Fruit fly (Drosophila melanogaster): ENCODE data around the gene CG4619.

CG4619 gene

dm6 chr2L:9921401-9921800 lies 17.3 kb upstream of the CG4619 start, which contains the start of gene CG4592 (continued):
- no peak for TF ChIP-seq gcm (GFP tag; optimal IDR thresholded peaks at IDR 0.05)
- TF ChIP-seq Camta (GFP tag; optimal IDR thresholded peaks at IDR 0.05), result peak; percentile 37
- peak; percentile 39 for TF ChIP-seq CG18476 (GFP tag; optimal IDR thresholded peaks at IDR 0.05)
- TF ChIP-seq bigmax (GFP tag; optimal IDR thresholded peaks at IDR 0.05), result peak; percentile 60
- peak; percentile 47 for TF ChIP-seq CrebB (tag; optimal IDR thresholded peaks at IDR 0.05)
- TF ChIP-seq CG2875 (GFP tag; optimal IDR thresholded peaks at IDR 0.05), result peak; percentile 45
- TF ChIP-seq Dp (GFP tag; optimal IDR thresholded peaks at IDR 0.05), result peak; percentile 18
- TF ChIP-seq CG6854 (GFP tag; optimal IDR thresholded peaks at IDR 0.05), result peak; percentile 46
- TF ChIP-seq seq (GFP tag; IDR thresholded peaks at IDR 0.05), result 0 out of 2 replicates have a peak, but pooled peaks have one; percentile 30
- TF ChIP-seq CG9437 (GFP tag; optimal IDR thresholded peaks at IDR 0.05), result peak; percentile 41
- no peak for TF ChIP-seq CG11723 (GFP tag; optimal IDR thresholded peaks at IDR 0.05)
- no peak for TF ChIP-seq CG2202 (tag; optimal IDR thresholded peaks at IDR 0.05)
- peak; percentile 90 for TF ChIP-seq ci (GFP tag; IDR thresholded peaks at IDR 0.05)
- TF ChIP-seq Oaz (GFP tag; IDR thresholded peaks at IDR 0.05), result no peak; the same call in 1 of the 2 replicates
- no peak for TF ChIP-seq Sry-β (GFP tag; optimal IDR thresholded peaks at IDR 0.05)
- TF ChIP-seq CG10321 (GFP tag; IDR thresholded peaks at IDR 0.05), result peak; percentile 32; the same call in 1 of the 2 replicates
- TF ChIP-seq MESR4 (GFP tag; optimal IDR thresholded peaks at IDR 0.05), result peak; percentile 21
- peak; percentile 86 for TF ChIP-seq vvl (GFP tag; IDR thresholded peaks at IDR 0.05)
- TF ChIP-seq unc-4 (GFP tag; IDR thresholded peaks at IDR 0.05; ENCODE audit: partially characterized antibody), result 0 out of 2 replicates have a peak, but pooled peaks have one; percentile 15
- TF ChIP-seq Hsf (GFP tag; optimal IDR thresholded peaks at IDR 0.05), result peak; percentile 72
- no peak for TF ChIP-seq hkb (optimal IDR thresholded peaks at IDR 0.05)
- TF ChIP-seq hkb (GFP tag; IDR thresholded peaks at IDR 0.05), result peak; percentile 84
- peak; percentile 64 for TF ChIP-seq CG9727 (GFP tag; optimal IDR thresholded peaks at IDR 0.05)
- TF ChIP-seq fd102C (GFP tag; optimal IDR thresholded peaks at IDR 0.05), result no peak
- TF ChIP-seq cwo (GFP tag; optimal IDR thresholded peaks at IDR 0.05), result peak; percentile 14
- TF ChIP-seq CG14860 (GFP tag; IDR thresholded peaks at IDR 0.05; ENCODE audit: partially characterized antibody), result no peak
- peak; percentile 25 for TF ChIP-seq NC2β (GFP tag; optimal IDR thresholded peaks at IDR 0.05)
- no peak for TF ChIP-seq Hr51 (GFP tag; optimal IDR thresholded peaks at IDR 0.05)
- TF ChIP-seq CG7556 (GFP tag; optimal IDR thresholded peaks at IDR 0.05), result no peak
- peak; percentile 60 for TF ChIP-seq E2f2 (GFP tag; IDR thresholded peaks at IDR 0.05)
- no peak for TF ChIP-seq Stat92E (GFP tag; optimal IDR thresholded peaks at IDR 0.05)
- TF ChIP-seq CG16863 (GFP tag; optimal IDR thresholded peaks at IDR 0.05), result peak; percentile 39
- TF ChIP-seq ara (GFP tag; IDR thresholded peaks at IDR 0.05), result peak; percentile 53; the same call in 1 of the 2 replicates
- TF ChIP-seq row (GFP tag; IDR thresholded peaks at IDR 0.05), result peak; percentile 81
- peak; percentile 53 for TF ChIP-seq CG12155 (GFP tag; optimal IDR thresholded peaks at IDR 0.05)
- peak; percentile 76; the same call in 2 of the 3 replicates for TF ChIP-seq ken (GFP tag; IDR thresholded peaks at IDR 0.05)
- peak; percentile 44 for TF ChIP-seq Rx (GFP tag; IDR thresholded peaks at IDR 0.05)
- peak; percentile 73; the same call in 2 of the 3 replicates for TF ChIP-seq CG11456 (GFP tag; IDR thresholded peaks at IDR 0.05)
- TF ChIP-seq scrt (GFP tag; optimal IDR thresholded peaks at IDR 0.05), result no peak
- no peak for TF ChIP-seq Dref (GFP tag; IDR thresholded peaks at IDR 0.05)
- TF ChIP-seq CG16815 (GFP tag; optimal IDR thresholded peaks at IDR 0.05), result no peak
- peak; percentile 14 for TF ChIP-seq pita (GFP tag; optimal IDR thresholded peaks at IDR 0.05)
- TF ChIP-seq CG8388 (GFP tag; optimal IDR thresholded peaks at IDR 0.05), result no peak
- peak; percentile 67 for TF ChIP-seq CG1603 (tag; optimal IDR thresholded peaks at IDR 0.05)
- TF ChIP-seq CG11695 (GFP tag; IDR thresholded peaks at IDR 0.05), result peak; percentile 39; the same call in 1 of the 3 replicates
- TF ChIP-seq Hand (GFP tag; optimal IDR thresholded peaks at IDR 0.05), result peak; percentile 6
- peak; percentile 57 for TF ChIP-seq CG17385 (GFP tag; optimal IDR thresholded peaks at IDR 0.05)
- TF ChIP-seq dpn (GFP tag; optimal IDR thresholded peaks at IDR 0.05), result peak; percentile 24 to 50
- no peak for TF ChIP-seq inv (GFP tag; IDR thresholded peaks at IDR 0.05; ENCODE audit: partially characterized antibody)
- no peak for TF ChIP-seq bowl (GFP tag; IDR thresholded peaks at IDR 0.05)
